Worm (Caenorhabditis elegans) whole organism, L3 larva: ENCODE data around the gene F47B8.3.

Source experiments
- aly-2 ChIP-seq: fragments of 150-350 bp; optimal IDR thresholded peaks from 2 replicates; lab custom pipeline; 2014; ENCODE audit warnings: missing biosample characterization, missing genetic modification characterization
- ama-1 ChIP-seq: fragments of 150-350 bp; optimal IDR thresholded peaks from 2 replicates; lab custom pipeline; 2018
- ceh-28 ChIP-seq: fragments of 150-350 bp; optimal IDR thresholded peaks from 2 replicates; lab custom pipeline; 2014; ENCODE audit warnings: missing biosample characterization, missing genetic modification reagents, missing genetic modification characterization
- hmg-11 ChIP-seq: sonication (generic microtip); optimal IDR thresholded peaks from 2 replicates; lab custom pipeline; 2016; ENCODE audit warnings: missing genetic modification characterization, missing compliant biosample characterization
- lin-39 ChIP-seq: fragments of 150-350 bp; optimal IDR thresholded peaks from 2 replicates; lab custom pipeline; 2018; ENCODE audit warnings: missing biosample characterization, missing genetic modification reagents, missing genetic modification characterization
- nfya-1 ChIP-seq: sonication (generic microtip); optimal IDR thresholded peaks from 2 replicates; lab custom pipeline; 2017; ENCODE audit warnings: missing genetic modification characterization, mild to moderate bottlenecking, missing compliant biosample characterization, antibody characterized with exemption, moderate library complexity; ENCODE audit not compliant: insufficient read depth
- nhr-23 ChIP-seq: fragments of 150-350 bp; optimal IDR thresholded peaks from 2 replicates; lab custom pipeline; 2014; ENCODE audit warnings: missing biosample characterization, missing genetic modification reagents, missing genetic modification characterization
- nhr-237 ChIP-seq: fragments of 150-350 bp; optimal IDR thresholded peaks from 2 replicates; lab custom pipeline; 2014; ENCODE audit warnings: missing biosample characterization, missing genetic modification characterization

DNA sequence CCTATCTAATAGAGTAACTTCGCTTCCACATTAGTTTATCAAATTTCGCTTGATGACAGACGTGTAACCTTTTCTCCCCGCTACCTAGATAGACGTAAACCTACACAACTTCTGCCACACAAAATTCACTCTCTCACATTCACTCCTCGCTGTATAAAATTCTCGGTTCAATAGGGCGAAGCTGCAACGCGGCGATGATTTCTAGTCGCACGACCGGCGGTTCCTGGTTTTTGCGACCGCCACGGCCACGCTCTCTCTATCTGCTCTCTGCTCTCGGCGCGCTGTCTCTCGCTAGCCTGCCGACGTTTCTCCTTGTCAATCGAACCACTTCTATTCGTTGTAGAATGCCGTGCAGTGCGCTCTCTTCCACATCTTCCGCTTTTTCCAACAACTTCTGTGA is 28.1 kb upstream of the F47B8.3 start:
- TF ChIP-seq nhr-237 (no peak), nfya-1 (tag; lab: Kevin White, UChicago) (peak; percentile 87), hmg-11 (tag; lab: Kevin White, UChicago) (peak; percentile 92), ama-1 (peak; percentile 50), ceh-28 (no peak), nhr-23 (tag; lab: Kevin White, UChicago) (peak; percentile 74), lin-39 (tag; lab: Kevin White, UChicago) (peak; percentile 94), aly-2 (tag; lab: Kevin White, UChicago) (no peak)
